Worm (Caenorhabditis elegans) whole organism, midembryonic: ENCODE data around the gene Y48E1C.1.

Experiments
- T22C8.4 ChIP-seq: fragments of 200-800 bp; sonication (Bioruptor generic); IDR thresholded peaks from 2 replicates; pipeline ENCODE4 v1.3.6; 2022; ENCODE audit warnings: missing genetic modification characterization, missing compliant biosample characterization
- cog-1 ChIP-seq: sonication (generic microtip); optimal IDR thresholded peaks from 2 replicates; lab custom pipeline; 2016; ENCODE audit warnings: missing genetic modification characterization, missing compliant biosample characterization
- flt-1 ChIP-seq: fragments of 200-800 bp; sonication (Bioruptor generic); IDR thresholded peaks from 2 replicates; pipeline ENCODE4 v1.3.6; 2022; ENCODE audit warnings: missing genetic modification characterization, missing compliant biosample characterization
- med-1 ChIP-seq: sonication (generic microtip); optimal IDR thresholded peaks from 2 replicates; lab custom pipeline; 2017; ENCODE audit warnings: missing genetic modification characterization, mild to moderate bottlenecking, missing compliant biosample characterization, antibody characterized with exemption, missing genetic modification reagents; ENCODE audit not compliant: insufficient read depth
- tab-1 ChIP-seq: fragments of 200-800 bp; sonication (Bioruptor generic); IDR thresholded peaks from 2 replicates; pipeline ENCODE4 v1.3.6; 2022; ENCODE audit warnings: missing genetic modification characterization, missing compliant biosample characterization
- ztf-23 ChIP-seq: fragments of 200-800 bp; sonication (Bioruptor generic); IDR thresholded peaks from 2 replicates; pipeline ENCODE4 v1.3.6; 2022; ENCODE audit warnings: missing genetic modification reagents, missing genetic modification characterization, missing compliant biosample characterization
- ztf-29 ChIP-seq: fragments of 200-800 bp; sonication (Bioruptor generic); IDR thresholded peaks from 2 replicates; pipeline ENCODE4 v1.3.6; 2022; ENCODE audit warnings: missing genetic modification reagents, missing genetic modification characterization, missing compliant biosample characterization

ce11 chrII:13412335-13412734, 2.5 kb upstream of the Y48E1C.1 start, which contains the start of gene Y48C3A.18:
- TF ChIP-seq ztf-23 (GFP tag; lab: Robert Waterston, UW) = no peak
- TF ChIP-seq flt-1 (GFP tag; lab: Robert Waterston, UW) = no peak
- no peak for TF ChIP-seq cog-1
- no peak for TF ChIP-seq T22C8.4 (GFP tag; lab: Robert Waterston, UW)
- no peak for TF ChIP-seq ztf-29 (GFP tag; lab: Robert Waterston, UW)
- TF ChIP-seq med-1 = no peak
- TF ChIP-seq tab-1 (GFP tag; lab: Robert Waterston, UW) = no peak
